Fruit fly (Drosophila melanogaster): ENCODE data around the gene VAChT.

Gene VAChT

DNA sequence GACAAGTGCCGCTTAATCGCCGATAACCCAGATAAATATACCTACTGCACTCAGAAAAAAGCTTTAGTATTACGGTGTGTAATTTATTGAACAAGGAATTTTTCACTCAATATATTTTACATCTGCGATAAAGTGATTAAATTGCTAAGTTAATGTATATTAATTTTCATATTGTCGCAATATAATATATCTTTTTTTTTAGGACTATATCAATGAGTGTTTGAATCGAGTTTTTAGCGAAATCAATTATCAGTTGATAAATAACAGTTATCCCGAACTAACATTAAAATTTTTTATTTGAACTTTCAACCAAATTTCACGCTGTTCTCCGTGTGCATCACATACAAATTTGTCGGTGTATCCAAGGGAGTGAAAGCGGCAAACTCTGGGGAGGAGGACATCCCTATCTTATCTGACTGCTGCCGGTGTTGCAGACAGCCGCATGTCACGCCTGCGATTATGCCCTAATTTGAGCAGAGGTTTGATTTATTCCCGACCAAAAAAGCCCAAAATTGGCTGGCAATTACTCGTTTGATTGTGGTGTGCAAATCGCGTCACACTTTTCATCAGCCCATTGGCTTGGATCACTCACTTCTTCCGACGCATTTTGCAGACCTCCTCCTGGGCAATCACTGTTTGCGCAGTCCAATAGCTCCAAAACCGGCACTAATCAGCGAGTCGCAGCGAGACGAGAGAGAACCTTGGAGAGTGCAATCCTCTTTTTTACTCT, 33.6 kb downstream of the VAChT start (continued):
- peak; percentile 82 for TF ChIP-seq svp (GFP tag)
- no peak for TF ChIP-seq CG15336 (GFP tag; IDR thresholded peaks at IDR 0.05)
- TF ChIP-seq dac (GFP tag; optimal IDR thresholded peaks at IDR 0.05): no peak
- no peak for TF ChIP-seq CG4318 (GFP tag; optimal IDR thresholded peaks at IDR 0.05)
- TF ChIP-seq Hr38 (GFP tag; optimal IDR thresholded peaks at IDR 0.05): no peak
- TF ChIP-seq fkh (GFP tag; optimal IDR thresholded peaks at IDR 0.05): no peak
- TF ChIP-seq ss (GFP tag; optimal IDR thresholded peaks at IDR 0.05): no peak
- TF ChIP-seq eg (GFP tag; IDR thresholded peaks at IDR 0.05): peak; percentile 16; the same call in 1 of the 3 replicates

DNA sequence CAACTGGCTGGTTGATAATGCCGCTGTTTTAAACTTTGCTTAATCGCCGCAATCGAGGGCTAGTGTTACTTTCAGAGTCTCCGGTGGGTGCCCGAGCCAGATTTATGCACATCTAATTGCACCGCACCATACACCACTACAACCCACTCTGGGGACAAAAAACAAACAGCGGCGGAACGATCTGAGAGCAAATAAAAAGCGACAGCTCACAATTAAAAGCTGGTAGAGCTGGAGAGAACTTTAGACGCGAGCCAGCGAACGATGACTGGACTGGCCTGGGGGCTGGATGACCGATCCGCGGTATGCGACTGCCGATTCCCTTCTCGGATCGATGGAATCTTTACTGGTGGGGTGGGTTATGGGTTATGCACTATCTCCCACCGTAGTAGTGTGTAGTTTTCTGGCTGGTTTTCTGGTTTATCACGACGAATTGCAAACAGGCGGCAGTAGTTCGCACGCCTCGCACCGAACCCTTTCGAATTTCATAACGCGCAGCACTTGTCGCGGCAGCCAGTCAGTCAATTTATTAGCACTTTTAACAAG, 34.2 kb downstream of the VAChT start:
- TF ChIP-seq fd59A (GFP tag; optimal IDR thresholded peaks at IDR 0.05) (no peak), achi (GFP tag; optimal IDR thresholded peaks at IDR 0.05) (peak; percentile 1), svp (GFP tag) (peak; percentile 76), OdsH (GFP tag; optimal IDR thresholded peaks at IDR 0.05) (peak; percentile 25), CG8319 (GFP tag; optimal IDR thresholded peaks at IDR 0.05) (no peak), CG10669 (GFP tag; optimal IDR thresholded peaks at IDR 0.05) (no peak), CG6792 (GFP tag; optimal IDR thresholded peaks at IDR 0.05) (no peak), salr (GFP tag; optimal IDR thresholded peaks at IDR 0.05) (no peak), CG32006 (GFP tag; optimal IDR thresholded peaks at IDR 0.05) (peak; percentile 51), CG15336 (GFP tag; IDR thresholded peaks at IDR 0.05) (no peak; the same call in 1 of the 2 replicates), CG34406 (GFP tag; optimal IDR thresholded peaks at IDR 0.05) (no peak), ss (GFP tag; optimal IDR thresholded peaks at IDR 0.05) (peak in 1 of 2 experiments; percentile 26), CG6276 (GFP tag; optimal IDR thresholded peaks at IDR 0.05) (peak; percentile 5), Gug (GFP tag; IDR thresholded peaks at IDR 0.05) (no peak), CG6808 (GFP tag; optimal IDR thresholded peaks at IDR 0.05) (no peak), CG6854 (GFP tag; optimal IDR thresholded peaks at IDR 0.05) (no peak), CG6163 (GFP tag; IDR thresholded peaks at IDR 0.05) (0 out of 3 replicates have a peak, but pooled peaks have one; percentile 30), Ets21C (GFP tag; optimal IDR thresholded peaks at IDR 0.05) (no peak), CG16779 (tag; optimal IDR thresholded peaks at IDR 0.05) (no peak), net (GFP tag; optimal IDR thresholded peaks at IDR 0.05) (peak; percentile 8), CG8119 (GFP tag; IDR thresholded peaks at IDR 0.05) (no peak; the same call in 1 of the 3 replicates), Hr38 (GFP tag; optimal IDR thresholded peaks at IDR 0.05) (no peak), esn (GFP tag; optimal IDR thresholded peaks at IDR 0.05) (peak; percentile 5), vri (GFP tag; optimal IDR thresholded peaks at IDR 0.05) (no peak), cyc (GFP tag; optimal IDR thresholded peaks at IDR 0.05) (no peak), CG4318 (GFP tag; optimal IDR thresholded peaks at IDR 0.05) (no peak), Sox15 (GFP tag; optimal IDR thresholded peaks at IDR 0.05) (no peak), CG3919 (GFP tag; optimal IDR thresholded peaks at IDR 0.05) (peak; percentile 22), pdm3 (GFP tag; optimal IDR thresholded peaks at IDR 0.05) (peak; percentile 24), lz (GFP tag; optimal IDR thresholded peaks at IDR 0.05) (peak; percentile 13), Hr39 (GFP tag; optimal IDR thresholded peaks at IDR 0.05) (peak; percentile 5), Sox14 (GFP tag; optimal IDR thresholded peaks at IDR 0.05) (no peak), Eip78C (GFP tag) (peak; percentile 3), fkh (GFP tag; optimal IDR thresholded peaks at IDR 0.05) (no peak), CG31627 (GFP tag; optimal IDR thresholded peaks at IDR 0.05) (peak; percentile 2), CG7368 (GFP tag; optimal IDR thresholded peaks at IDR 0.05) (peak; percentile 29), fd85E (GFP tag; optimal IDR thresholded peaks at IDR 0.05) (no peak)
